Worm (Caenorhabditis elegans) whole organism, young adult: ENCODE measurements around the gene nspg-7.1.
A peak's percentile ranks its signal among the peaks of the same experiment; 100 is the strongest.
"Not testable (repeated sequence)": the region's sequence is repeated elsewhere in the genome, so short reads cannot be mapped to it uniquely, and the experiment has no call there.

Source experiments
- C06A6.2 ChIP-seq: fragments of 200-800 bp; sonication (Bioruptor generic); conservative IDR thresholded peaks from 2 replicates; pipeline ENCODE4 v1.3.6; 2022; ENCODE audit warnings: missing genetic modification characterization, missing compliant biosample characterization
- C17E4.6 ChIP-seq: fragments of 200-800 bp; sonication (Bioruptor generic); IDR thresholded peaks from 2 replicates; pipeline ENCODE4 v1.3.6; 2022; ENCODE audit warnings: missing genetic modification reagents, missing genetic modification characterization, missing compliant biosample characterization
- F22D6.2 ChIP-seq: sonication (generic microtip); optimal IDR thresholded peaks from 2 replicates; lab custom pipeline; 2016; ENCODE audit warnings: mild to moderate bottlenecking, missing genetic modification characterization, missing compliant biosample characterization
- F23B12.7 ChIP-seq: sonication (generic microtip); optimal IDR thresholded peaks from 2 replicates; lab custom pipeline; 2017; ENCODE audit warnings: missing genetic modification characterization, mild to moderate bottlenecking, missing compliant biosample characterization, antibody characterized with exemption, moderate library complexity; ENCODE audit not compliant: insufficient read depth
- F57A8.1 ChIP-seq: fragments of 200-800 bp; sonication (Bioruptor generic); optimal IDR thresholded peaks from 2 replicates; lab custom pipeline; 2018; ENCODE audit warnings: mild to moderate bottlenecking, missing genetic modification characterization, moderate library complexity, missing compliant biosample characterization
- Y53F4B.3 ChIP-seq: fragments of 200-800 bp; sonication (Bioruptor generic); IDR thresholded peaks from 2 replicates; pipeline ENCODE4 v1.3.6; 2022; ENCODE audit warnings: missing genetic modification reagents, missing genetic modification characterization, missing compliant biosample characterization
- Y53G8AR.9 ChIP-seq: fragments of 200-800 bp; sonication (Bioruptor generic); conservative IDR thresholded peaks from 2 replicates; pipeline ENCODE4 v1.3.6; 2022; ENCODE audit warnings: missing genetic modification reagents, missing genetic modification characterization, missing compliant biosample characterization
- akir-1 ChIP-seq: fragments of 200-800 bp; sonication (Bioruptor generic); optimal IDR thresholded peaks from 2 replicates; lab custom pipeline; 2018; ENCODE audit warnings: mild to moderate bottlenecking, missing genetic modification characterization, moderate library complexity, missing compliant biosample characterization
- aptf-2 ChIP-seq: fragments of 200-800 bp; sonication (Bioruptor generic); conservative IDR thresholded peaks from 2 replicates; pipeline ENCODE4 v1.3.6; 2022; ENCODE audit warnings: missing genetic modification reagents, missing genetic modification characterization, missing compliant biosample characterization
- attf-3 ChIP-seq: fragments of 200-800 bp; sonication (Bioruptor generic); conservative IDR thresholded peaks from 2 replicates; pipeline ENCODE4 v1.3.6; 2022; ENCODE audit warnings: missing genetic modification reagents, missing genetic modification characterization, missing compliant biosample characterization
- bed-2 ChIP-seq: fragments of 200-800 bp; sonication (Bioruptor generic); IDR thresholded peaks from 2 replicates; pipeline ENCODE4 v1.3.6; 2022; ENCODE audit warnings: missing genetic modification reagents, missing genetic modification characterization, missing compliant biosample characterization
- dox-1 ChIP-seq: fragments of 200-800 bp; sonication (Bioruptor generic); IDR thresholded peaks from 2 replicates; pipeline ENCODE4 v1.3.6; 2022; ENCODE audit warnings: missing genetic modification reagents, missing genetic modification characterization, missing compliant biosample characterization
- ets-4 ChIP-seq: fragments of 200-800 bp; sonication (Bioruptor generic); optimal IDR thresholded peaks from 2 replicates; lab custom pipeline; 2018; ENCODE audit warnings: mild to moderate bottlenecking, missing genetic modification characterization, missing compliant biosample characterization
- hlh-12 ChIP-seq: sonication (generic microtip); optimal IDR thresholded peaks from 2 replicates; lab custom pipeline; 2016; ENCODE audit warnings: missing genetic modification characterization, missing compliant biosample characterization
- hlh-26 ChIP-seq: fragments of 200-800 bp; sonication (Bioruptor generic); conservative IDR thresholded peaks from 2 replicates; pipeline ENCODE4 v1.3.6; 2022; ENCODE audit warnings: missing genetic modification reagents, missing genetic modification characterization, missing compliant biosample characterization
- hsf-1 ChIP-seq: fragments of 200-800 bp; sonication (Bioruptor generic); IDR thresholded peaks from 2 replicates; pipeline ENCODE4 v1.3.6; 2022; ENCODE audit warnings: missing genetic modification reagents, missing genetic modification characterization, missing compliant biosample characterization
- lag-1 ChIP-seq: fragments of 200-800 bp; sonication (Bioruptor generic); IDR thresholded peaks from 2 replicates; pipeline ENCODE4 v1.3.6; 2022; ENCODE audit warnings: missing genetic modification reagents, missing genetic modification characterization, missing compliant biosample characterization
- let-607 ChIP-seq, 2 experiments: fragments of 200-800 bp in 1 of 2; sonication (Bioruptor generic) in 1 of 2; sonication (generic microtip) in 1 of 2; optimal IDR thresholded peaks; 2 replicates each; lab custom pipeline; 2016 to 2018; ENCODE audit warnings: mild to moderate bottlenecking in 2 of 2, missing compliant biosample characterization in 2 of 2, missing genetic modification characterization in 2 of 2, moderate library complexity in 2 of 2, missing genotype in 1 of 2
- lin-54 ChIP-seq: fragments of 200-800 bp; sonication (Bioruptor generic); optimal IDR thresholded peaks from 2 replicates; lab custom pipeline; 2018; ENCODE audit warnings: mild to moderate bottlenecking, missing genetic modification characterization, missing compliant biosample characterization
- lir-1 ChIP-seq: fragments of 200-800 bp; sonication (Bioruptor generic); conservative IDR thresholded peaks from 2 replicates; pipeline ENCODE4 v1.3.6; 2022; ENCODE audit warnings: missing genetic modification reagents, missing genetic modification characterization, missing compliant biosample characterization
- lsy-27 ChIP-seq: sonication (generic microtip); optimal IDR thresholded peaks from 2 replicates; lab custom pipeline; 2017; ENCODE audit warnings: missing genetic modification characterization, mild to moderate bottlenecking, missing compliant biosample characterization, antibody characterized with exemption, missing genotype, borderline replicate concordance; ENCODE audit not compliant: insufficient read depth
- madf-3 ChIP-seq: fragments of 200-800 bp; sonication (Bioruptor generic); IDR thresholded peaks from 2 replicates; pipeline ENCODE4 v1.3.6; 2022; ENCODE audit warnings: missing genetic modification reagents, missing genetic modification characterization, missing compliant biosample characterization
- madf-8 ChIP-seq: fragments of 200-800 bp; sonication (Bioruptor generic); conservative IDR thresholded peaks from 2 replicates; pipeline ENCODE4 v1.3.6; 2022; ENCODE audit warnings: missing genetic modification reagents, missing genetic modification characterization, missing compliant biosample characterization
- mxl-1 ChIP-seq: sonication (generic microtip); optimal IDR thresholded peaks from 2 replicates; lab custom pipeline; 2016; ENCODE audit warnings: missing genetic modification characterization, missing compliant biosample characterization
- nfyb-1 ChIP-seq: fragments of 200-800 bp; sonication (Bioruptor generic); IDR thresholded peaks from 2 replicates; pipeline ENCODE4 v1.3.6; 2022; ENCODE audit warnings: missing genetic modification reagents, missing genetic modification characterization, missing compliant biosample characterization
- nhr-80 ChIP-seq: sonication (generic microtip); optimal IDR thresholded peaks from 2 replicates; lab custom pipeline; 2016; ENCODE audit warnings: missing genetic modification characterization, missing compliant biosample characterization
- nhr-90 ChIP-seq: sonication (generic microtip); optimal IDR thresholded peaks from 2 replicates; lab custom pipeline; 2016; ENCODE audit warnings: missing genotype, mild to moderate bottlenecking, missing genetic modification characterization, missing compliant biosample characterization
- pbrm-1 ChIP-seq: fragments of 200-800 bp; sonication (Bioruptor generic); IDR thresholded peaks from 2 replicates; pipeline ENCODE4 v1.3.6; 2022; ENCODE audit warnings: missing genetic modification reagents, missing genetic modification characterization, missing compliant biosample characterization
- repo-1 ChIP-seq: sonication (generic microtip); optimal IDR thresholded peaks from 2 replicates; lab custom pipeline; 2017; ENCODE audit warnings: mild to moderate bottlenecking, missing genetic modification characterization, missing compliant biosample characterization
- sdz-38 ChIP-seq: sonication (generic microtip); optimal IDR thresholded peaks from 2 replicates; lab custom pipeline; 2016; ENCODE audit warnings: missing genotype, missing genetic modification characterization, missing compliant biosample characterization
- somi-1 ChIP-seq: fragments of 200-800 bp; sonication (Bioruptor generic); optimal IDR thresholded peaks from 2 replicates; lab custom pipeline; 2018; ENCODE audit warnings: mild to moderate bottlenecking, missing genetic modification characterization, missing compliant biosample characterization
- sptf-2 ChIP-seq: fragments of 200-800 bp; sonication (Bioruptor generic); optimal IDR thresholded peaks from 2 replicates; lab custom pipeline; 2018; ENCODE audit warnings: mild to moderate bottlenecking, missing genetic modification characterization, missing compliant biosample characterization
- ztf-28 ChIP-seq: fragments of 200-800 bp; sonication (Bioruptor generic); IDR thresholded peaks from 2 replicates; pipeline ENCODE4 v1.3.6; 2022; ENCODE audit warnings: missing genetic modification reagents, missing genetic modification characterization, missing compliant biosample characterization
- ztf-3 ChIP-seq: fragments of 200-800 bp; sonication (Bioruptor generic); optimal IDR thresholded peaks from 2 replicates; lab custom pipeline; 2018; ENCODE audit warnings: mild to moderate bottlenecking, missing genetic modification characterization, missing compliant biosample characterization
- ztf-6 ChIP-seq: fragments of 200-800 bp; sonication (Bioruptor generic); IDR thresholded peaks from 2 replicates; pipeline ENCODE4 v1.3.6; 2022; ENCODE audit warnings: missing genetic modification reagents, missing genetic modification characterization, missing compliant biosample characterization

Gene nspg-7.1

DNA sequence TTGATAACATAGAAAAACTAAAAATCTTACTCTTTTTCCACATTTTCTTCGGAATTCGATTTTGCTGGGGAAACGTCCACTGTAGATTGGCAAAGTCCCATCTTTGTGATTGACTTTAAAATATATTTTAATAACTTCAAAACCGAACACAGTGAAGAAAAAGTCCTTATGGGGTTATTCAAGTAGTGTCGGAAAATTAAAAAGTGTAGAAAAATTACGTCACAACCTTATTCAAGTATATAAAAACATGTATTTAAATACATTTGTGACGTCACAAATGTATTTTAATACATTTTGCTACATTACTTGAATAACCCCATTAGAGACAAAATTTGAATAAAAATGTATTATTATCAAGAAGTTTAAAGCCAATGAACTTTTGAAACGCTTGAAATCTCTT lies 17.8 kb downstream of the nspg-7.1 start, which contains the start of gene F49C12.7:
F49C12.7 (minus strand) TSS at position 101 of the 400 bp plus-strand sequence.
- not testable (repeated sequence) for TF ChIP-seq ztf-6, hsf-1, bed-2 (GFP tag; lab: Robert Waterston, UW)

ce11 chrIV:9310935-9311566 lies 19.6 kb downstream of the nspg-7.1 start:
- TF ChIP-seq madf-8 (GFP tag; lab: Robert Waterston, UW) = no peak
- TF ChIP-seq attf-3 (GFP tag; lab: Robert Waterston, UW) = no peak
- no peak for TF ChIP-seq let-607 (tag; optimal IDR thresholded peaks at IDR 0.05; lab: Kevin White, UChicago)
- TF ChIP-seq pbrm-1 (GFP tag; lab: Robert Waterston, UW) = no peak
- no peak for TF ChIP-seq lir-1 (GFP tag; lab: Robert Waterston, UW)
- TF ChIP-seq F57A8.1 (GFP tag; lab: Kevin White, UChicago) = no peak
- no peak for TF ChIP-seq ztf-3 (GFP tag; lab: Kevin White, UChicago)
- no peak for TF ChIP-seq Y53G8AR.9 (GFP tag; lab: Robert Waterston, UW)
- no peak for TF ChIP-seq nhr-90 (tag; lab: Kevin White, UChicago)
- no peak for TF ChIP-seq sptf-2 (GFP tag; lab: Kevin White, UChicago)
- TF ChIP-seq mxl-1 (tag; lab: Kevin White, UChicago) = no peak
- no peak for TF ChIP-seq lag-1 (GFP tag; lab: Robert Waterston, UW)
- TF ChIP-seq lin-54 (GFP tag; lab: Kevin White, UChicago) = no peak
- peak; percentile 73 for TF ChIP-seq nhr-80 (tag; lab: Kevin White, UChicago)
- TF ChIP-seq F22D6.2 (tag; lab: Kevin White, UChicago) = no peak
- TF ChIP-seq ets-4 (GFP tag; lab: Kevin White, UChicago) = peak; percentile 45
- TF ChIP-seq, all 124 proteins: peak for 2

DNA sequence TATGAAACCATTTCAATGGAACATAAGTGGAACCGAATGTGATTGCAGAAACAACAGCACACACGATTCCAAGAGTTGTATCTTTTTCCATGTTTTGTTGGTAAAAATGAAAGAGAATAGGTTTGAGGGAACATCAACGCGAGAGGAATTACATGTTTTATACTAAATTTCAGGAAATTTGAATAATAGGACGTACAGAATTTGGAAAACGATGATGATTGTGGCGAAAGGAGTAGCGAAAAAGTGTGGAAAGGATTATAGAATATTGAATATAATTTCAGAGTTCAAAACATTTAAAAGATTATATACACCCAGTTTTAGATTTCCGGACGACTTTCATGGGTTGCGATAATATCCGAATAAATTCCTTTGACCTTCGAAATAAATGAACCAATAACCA lies 21.7 kb downstream of the nspg-7.1 start, which contains the start of gene F49C12.6:
F49C12.6 (minus strand) TSS at position 101 of the 400 bp plus-strand sequence.
- TF ChIP-seq hlh-26 (GFP tag; lab: Robert Waterston, UW) (no peak), sdz-38 (tag; lab: Kevin White, UChicago) (no peak), somi-1 (no peak), madf-3 (GFP tag; lab: Robert Waterston, UW) (no peak), hlh-12 (tag; lab: Kevin White, UChicago) (no peak), nfyb-1 (no peak), lsy-27 (tag; lab: Kevin White, UChicago) (no peak), F23B12.7 (no peak), ztf-28 (GFP tag; lab: Robert Waterston, UW) (no peak), dox-1 (GFP tag; lab: Robert Waterston, UW) (no peak), akir-1 (GFP tag; lab: Kevin White, UChicago) (no peak), C06A6.2 (no peak), Y53F4B.3 (GFP tag; lab: Robert Waterston, UW) (no peak), aptf-2 (GFP tag; lab: Robert Waterston, UW) (no peak), madf-8 (GFP tag; lab: Robert Waterston, UW) (no peak), repo-1 (tag; lab: Kevin White, UChicago) (no peak), C17E4.6 (GFP tag; lab: Robert Waterston, UW) (no peak), lir-1 (GFP tag; lab: Robert Waterston, UW) (no peak), F22D6.2 (tag; lab: Kevin White, UChicago) (no peak), bed-2 (GFP tag; lab: Robert Waterston, UW) (no peak)
